Worm (Caenorhabditis elegans) whole organism, mixed stage, embryonic: Measurements from ENCODE around the gene clec-203.
A peak's percentile ranks its signal among the peaks of the same experiment; 100 is the strongest.

Source experiments
- M03D4.4 ChIP-seq: sonication (generic microtip); optimal IDR thresholded peaks from 2 replicates; lab custom pipeline; 2017; ENCODE audit warnings: mild to moderate bottlenecking, missing genetic modification characterization, missing compliant biosample characterization
- bed-3 ChIP-seq: fragments of 200-800 bp; sonication (Bioruptor generic); optimal IDR thresholded peaks from 3 replicates; lab custom pipeline; 2018; ENCODE audit warnings: mild to moderate bottlenecking, missing genetic modification characterization, moderate library complexity, missing compliant biosample characterization
- blmp-1 ChIP-seq: fragments of 150-350 bp; optimal IDR thresholded peaks from 2 replicates; lab custom pipeline; 2014; ENCODE audit warnings: missing biosample characterization, missing genetic modification characterization
- ceh-39 ChIP-seq: fragments of 150-350 bp; optimal IDR thresholded peaks from 2 replicates; lab custom pipeline; 2014; ENCODE audit warnings: missing biosample characterization, missing genetic modification characterization
- ceh-43 ChIP-seq: fragments of 200-800 bp; sonication (Bioruptor generic); optimal IDR thresholded peaks from 2 replicates; lab custom pipeline; 2018; ENCODE audit warnings: mild to moderate bottlenecking, missing genetic modification characterization, moderate library complexity, missing compliant biosample characterization
- ces-1 ChIP-seq: fragments of 150-350 bp; optimal IDR thresholded peaks from 2 replicates; lab custom pipeline; 2014; ENCODE audit warnings: missing biosample characterization, missing genetic modification reagents, missing genetic modification characterization
- cnd-1 ChIP-seq: fragments of 200-800 bp; sonication (Bioruptor generic); optimal IDR thresholded peaks from 2 replicates; lab custom pipeline; 2018; ENCODE audit warnings: mild to moderate bottlenecking, missing genetic modification characterization, missing compliant biosample characterization
- drap-1 ChIP-seq: fragments of 200-800 bp; sonication (Bioruptor generic); optimal IDR thresholded peaks from 3 replicates; lab custom pipeline; 2018; ENCODE audit warnings: mild to moderate bottlenecking, missing genetic modification characterization, missing compliant biosample characterization
- elt-1 ChIP-seq: sonication (generic microtip); optimal IDR thresholded peaks from 2 replicates; lab custom pipeline; 2017; ENCODE audit warnings: missing genetic modification characterization, mild to moderate bottlenecking, missing compliant biosample characterization, antibody characterized with exemption, moderate library complexity, borderline replicate concordance; ENCODE audit not compliant: insufficient read depth
- flh-1 ChIP-seq: fragments of 200-800 bp; sonication (Bioruptor generic); optimal IDR thresholded peaks from 2 replicates; lab custom pipeline; 2018; ENCODE audit warnings: mild to moderate bottlenecking, missing genetic modification characterization, moderate library complexity, missing compliant biosample characterization
- ham-2 ChIP-seq: fragments of 200-800 bp; sonication (Bioruptor generic); optimal IDR thresholded peaks from 2 replicates; lab custom pipeline; 2018; ENCODE audit warnings: mild to moderate bottlenecking, missing genetic modification characterization, missing compliant biosample characterization
- lsy-2 ChIP-seq: fragments of 150-350 bp; optimal IDR thresholded peaks from 2 replicates; lab custom pipeline; 2014; ENCODE audit warnings: missing biosample characterization, missing genetic modification characterization
- mab-5 ChIP-seq: fragments of 150-350 bp; optimal IDR thresholded peaks from 2 replicates; lab custom pipeline; 2014; ENCODE audit warnings: missing biosample characterization, missing genetic modification characterization
- mep-1 ChIP-seq: fragments of 150-350 bp; optimal IDR thresholded peaks from 2 replicates; lab custom pipeline; 2017; ENCODE audit warnings: missing biosample characterization, missing genetic modification reagents, missing genetic modification characterization, inconsistent platforms
- mls-2 ChIP-seq: sonication (generic microtip); optimal IDR thresholded peaks from 2 replicates; lab custom pipeline; 2016; ENCODE audit warnings: mild to moderate bottlenecking, missing genetic modification characterization, moderate library complexity, missing compliant biosample characterization
- nhr-12 ChIP-seq: fragments of 150-350 bp; optimal IDR thresholded peaks from 2 replicates; lab custom pipeline; 2014; ENCODE audit warnings: missing biosample characterization, missing genetic modification characterization
- nhr-2 ChIP-seq: fragments of 150-350 bp; optimal IDR thresholded peaks from 2 replicates; lab custom pipeline; 2014; ENCODE audit warnings: missing biosample characterization, missing genetic modification characterization
- nhr-237 ChIP-seq: fragments of 150-350 bp; optimal IDR thresholded peaks from 2 replicates; lab custom pipeline; 2014; ENCODE audit warnings: missing biosample characterization, missing genetic modification characterization
- nhr-28 ChIP-seq: fragments of 150-350 bp; optimal IDR thresholded peaks from 2 replicates; lab custom pipeline; 2014; ENCODE audit warnings: missing biosample characterization, missing genetic modification characterization
- nhr-76 ChIP-seq: sonication (generic microtip); optimal IDR thresholded peaks from 2 replicates; lab custom pipeline; 2017; ENCODE audit warnings: missing biosample characterization, missing genetic modification characterization
- pha-4 ChIP-seq: fragments of 150-350 bp; optimal IDR thresholded peaks from 2 replicates; lab custom pipeline; 2018; ENCODE audit warnings: missing biosample characterization, missing genetic modification reagents, missing genetic modification characterization
- snpc-4 ChIP-seq: fragments of 150-350 bp; optimal IDR thresholded peaks from 2 replicates; lab custom pipeline; 2014; ENCODE audit warnings: missing biosample characterization, missing genetic modification characterization
- sptf-1 ChIP-seq: sonication (generic microtip); optimal IDR thresholded peaks from 2 replicates; lab custom pipeline; 2017; ENCODE audit warnings: mild to moderate bottlenecking, missing genetic modification characterization, moderate library complexity, missing compliant biosample characterization
- tbx-8 ChIP-seq: fragments of 200-800 bp; sonication (Bioruptor generic); optimal IDR thresholded peaks from 2 replicates; lab custom pipeline; 2018; ENCODE audit warnings: mild to moderate bottlenecking, missing genetic modification characterization, moderate library complexity, missing compliant biosample characterization
- unc-120 ChIP-seq: sonication (generic microtip); optimal IDR thresholded peaks from 2 replicates; lab custom pipeline; 2017; ENCODE audit warnings: missing genetic modification characterization, missing compliant biosample characterization; ENCODE audit not compliant: poor library complexity, severe bottlenecking
- unc-39 ChIP-seq: fragments of 150-350 bp; optimal IDR thresholded peaks from 2 replicates; lab custom pipeline; 2014; ENCODE audit warnings: missing biosample characterization, missing genetic modification characterization
- unc-62 ChIP-seq: fragments of 150-350 bp; optimal IDR thresholded peaks from 2 replicates; lab custom pipeline; 2014; ENCODE audit warnings: missing biosample characterization, missing genetic modification reagents, missing genetic modification characterization
- zip-8 ChIP-seq: fragments of 150-350 bp; optimal IDR thresholded peaks from 2 replicates; lab custom pipeline; 2014; ENCODE audit warnings: missing biosample characterization, missing genetic modification characterization
- ztf-11 ChIP-seq: fragments of 150-350 bp; optimal IDR thresholded peaks from 2 replicates; lab custom pipeline; 2014; ENCODE audit warnings: missing biosample characterization, missing genetic modification characterization

The clec-203 gene

DNA sequence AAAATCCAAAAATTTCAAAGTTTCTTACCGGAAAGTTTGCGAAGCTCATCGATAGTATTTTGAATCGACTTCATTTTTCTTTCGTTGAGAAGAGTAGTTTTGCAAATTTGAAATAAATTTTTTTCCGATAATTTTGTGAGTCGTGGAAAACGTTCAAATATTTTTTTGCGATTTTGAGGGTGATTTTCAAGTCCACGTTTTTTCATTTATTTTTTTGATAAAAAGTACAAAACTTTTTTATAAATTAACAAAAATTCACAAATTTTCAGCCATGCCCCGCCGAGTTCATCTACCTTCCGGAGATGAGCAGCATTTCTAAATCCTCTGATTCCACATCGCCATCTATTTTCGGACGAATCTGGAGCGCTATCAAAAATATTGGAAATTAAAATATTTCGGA is 20.6 kb upstream of the clec-203 start, which contains the start of gene K10C9.7:
K10C9.7 (minus strand) TSS at position 101 of the 400 bp plus-strand sequence.
- no peak for TF ChIP-seq mls-2
- no peak for TF ChIP-seq nhr-12 (tag; lab: Kevin White, UChicago)
- no peak for TF ChIP-seq ceh-39 (tag; lab: Kevin White, UChicago)

DNA sequence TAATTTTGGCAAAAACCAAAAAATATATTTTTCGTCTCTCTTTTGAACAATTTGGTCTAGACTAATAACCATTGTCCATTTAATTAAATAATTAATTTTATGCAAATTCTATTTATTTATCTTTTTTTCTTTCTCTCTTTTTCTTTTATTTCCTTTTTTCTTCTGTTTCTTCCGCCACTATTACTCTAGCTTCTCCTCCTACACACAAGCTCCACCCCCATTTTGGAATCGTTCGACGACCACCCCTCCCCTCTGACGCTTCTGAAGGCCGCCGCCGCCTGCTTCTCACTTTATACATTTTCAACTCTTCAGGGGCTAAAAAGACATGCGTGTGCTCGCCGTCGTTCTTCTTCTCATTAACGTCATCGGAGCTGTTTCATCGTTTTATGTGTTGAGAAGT is 13.1 kb upstream of the clec-203 start, which contains the start of gene K10C9.1:
K10C9.1 (plus strand) TSS at position 301 of the 400 bp plus-strand sequence.
- TF ChIP-seq ces-1 (GFP tag; lab: Kevin White, UChicago) (peak; percentile 42), ztf-11 (tag; lab: Kevin White, UChicago) (no peak)

DNA sequence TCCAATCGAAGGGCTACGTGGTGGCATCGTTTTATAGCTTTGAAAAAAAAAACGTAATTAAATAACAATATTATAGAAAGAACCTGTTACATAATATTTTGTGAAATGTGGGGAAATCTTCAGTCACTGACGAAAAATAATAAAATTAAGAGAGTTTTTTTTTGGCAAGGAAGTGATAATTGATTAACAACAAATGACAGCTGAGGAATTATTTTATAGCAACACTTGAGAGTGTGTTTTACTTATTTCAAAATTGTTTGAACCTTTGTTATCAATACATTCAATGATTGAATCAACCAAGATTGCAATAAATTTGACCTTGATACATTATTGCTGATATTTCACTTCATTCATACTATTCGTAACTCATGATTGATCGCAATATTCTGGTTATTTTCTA is 4.1 kb upstream of the clec-203 start, which contains the start of gene Y50D4B.6:
Y50D4B.6 (plus strand) TSS at position 301 of the 400 bp plus-strand sequence.
- TF ChIP-seq M03D4.4 (tag; lab: Kevin White, UChicago) (no peak), unc-120 (no peak), ceh-43 (GFP tag; lab: Kevin White, UChicago) (no peak), tbx-8 (GFP tag; lab: Kevin White, UChicago) (no peak), elt-1 (no peak), lsy-2 (no peak), unc-39 (no peak), nhr-237 (tag; lab: Kevin White, UChicago) (no peak), sptf-1 (tag; lab: Kevin White, UChicago) (no peak), zip-8 (tag; lab: Kevin White, UChicago) (no peak), cnd-1 (no peak), ces-1 (GFP tag; lab: Kevin White, UChicago) (no peak), ztf-11 (tag; lab: Kevin White, UChicago) (no peak), unc-62 (GFP tag; lab: Kevin White, UChicago) (no peak), mep-1 (tag; lab: Kevin White, UChicago) (no peak), drap-1 (GFP tag; lab: Kevin White, UChicago) (no peak), pha-4 (tag; lab: Kevin White, UChicago) (no peak), snpc-4 (no peak), flh-1 (GFP tag; lab: Kevin White, UChicago) (no peak)

DNA sequence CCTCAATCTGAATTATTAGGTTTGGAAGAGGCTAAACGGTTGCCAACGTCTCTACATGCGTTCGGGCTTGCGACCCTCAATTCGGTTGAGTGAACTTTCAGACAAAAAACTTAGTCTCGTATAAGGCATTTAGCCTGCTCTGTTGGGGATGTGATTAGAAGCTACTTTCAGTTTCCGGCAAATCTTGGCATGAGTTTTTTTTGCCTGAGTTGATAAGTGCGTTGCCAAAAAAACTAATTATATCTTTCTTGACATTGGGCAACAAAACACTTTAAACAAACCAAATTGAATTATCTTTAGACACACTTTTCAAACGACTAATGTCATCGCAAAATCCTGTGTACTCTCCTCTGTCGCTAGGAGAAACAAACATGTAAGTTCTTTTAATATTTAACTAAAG is 4.3 kb downstream of the clec-203 start, which contains the start of gene Y50D4B.4:
Y50D4B.4 (plus strand) TSS at position 301 of the 400 bp plus-strand sequence.
- no peak for TF ChIP-seq mls-2
- no peak for TF ChIP-seq nhr-2
- no peak for TF ChIP-seq nhr-76 (tag; lab: Kevin White, UChicago)
- no peak for TF ChIP-seq drap-1 (GFP tag; lab: Kevin White, UChicago)
- no peak for TF ChIP-seq pha-4 (tag; lab: Kevin White, UChicago)
- TF ChIP-seq ceh-43 (GFP tag; lab: Kevin White, UChicago) = no peak
- no peak for TF ChIP-seq M03D4.4 (tag; lab: Kevin White, UChicago)
- no peak for TF ChIP-seq nhr-28 (tag; lab: Kevin White, UChicago)
- no peak for TF ChIP-seq unc-39
- no peak for TF ChIP-seq ham-2 (GFP tag; lab: Kevin White, UChicago)
- no peak for TF ChIP-seq flh-1 (GFP tag; lab: Kevin White, UChicago)
- TF ChIP-seq snpc-4 = no peak
- TF ChIP-seq unc-62 (GFP tag; lab: Kevin White, UChicago) = no peak

DNA sequence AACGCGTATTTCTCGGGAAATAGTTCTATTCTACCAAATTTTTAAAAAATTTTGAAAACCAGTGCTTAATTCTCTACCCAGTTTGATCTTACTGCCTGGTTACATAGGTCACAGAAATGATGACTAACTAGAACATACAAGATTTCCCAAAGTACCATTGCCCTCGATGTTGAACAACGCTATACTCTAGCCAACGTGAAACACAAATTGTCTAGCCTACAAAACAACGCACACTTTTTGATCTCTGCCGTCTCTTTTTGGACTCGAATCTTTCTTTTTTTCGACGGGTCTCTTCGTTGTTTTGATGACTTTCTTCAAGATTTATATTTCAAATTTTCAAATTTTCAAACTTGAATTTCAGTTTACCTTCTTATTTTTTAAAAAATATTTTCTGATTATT is 12.2 kb downstream of the clec-203 start, which contains the start of gene Y50D4B.2:
Y50D4B.2 (plus strand) TSS at position 301 of the 400 bp plus-strand sequence.
- TF ChIP-seq mab-5 (tag; lab: Kevin White, UChicago) (no peak), bed-3 (GFP tag; lab: Kevin White, UChicago) (no peak), tbx-8 (GFP tag; lab: Kevin White, UChicago) (no peak), M03D4.4 (tag; lab: Kevin White, UChicago) (no peak), sptf-1 (tag; lab: Kevin White, UChicago) (no peak), blmp-1 (no peak), ztf-11 (tag; lab: Kevin White, UChicago) (no peak), elt-1 (no peak), ham-2 (GFP tag; lab: Kevin White, UChicago) (no peak)

DNA sequence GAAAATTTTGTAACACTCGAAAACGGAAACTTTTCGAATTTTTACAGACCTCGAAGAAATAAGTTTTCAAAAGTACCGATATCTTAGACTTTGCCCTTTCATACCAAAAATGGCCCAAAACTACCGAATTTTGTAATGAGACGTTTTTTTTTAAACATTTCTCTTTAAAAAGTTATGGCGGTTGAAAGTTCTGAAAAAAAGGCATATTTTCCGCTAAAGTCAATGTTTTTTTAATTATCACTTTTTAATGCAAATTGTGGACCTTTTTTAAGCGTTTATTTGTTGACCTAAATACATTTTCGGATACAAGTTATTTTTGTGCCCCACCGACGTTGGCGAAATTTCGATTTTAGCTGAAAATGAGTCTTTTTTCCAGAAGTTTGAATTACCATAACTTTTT is 14.5 kb downstream of the clec-203 start:
- TF ChIP-seq lsy-2 (no peak), M03D4.4 (tag; lab: Kevin White, UChicago) (no peak)
- TF ChIP-seq, all 35 proteins: peak for 0
